Worm (Caenorhabditis elegans) whole organism, L1 larva: ENCODE data around the gene ZK783.7.

Experiments used
- C34B4.2 ChIP-seq: sonication (generic microtip); optimal IDR thresholded peaks from 2 replicates; lab custom pipeline; 2017; ENCODE audit warnings: mild to moderate bottlenecking, missing genetic modification characterization, missing compliant biosample characterization
- Y116A8C.19 ChIP-seq: sonication (generic microtip); optimal IDR thresholded peaks from 2 replicates; lab custom pipeline; 2016; ENCODE audit warnings: missing compliant biosample characterization, missing genetic modification characterization, borderline replicate concordance
- aly-2 ChIP-seq: fragments of 150-350 bp; optimal IDR thresholded peaks from 2 replicates; lab custom pipeline; 2014; ENCODE audit warnings: missing biosample characterization, missing genetic modification characterization
- blmp-1 ChIP-seq: fragments of 150-350 bp; optimal IDR thresholded peaks from 2 replicates; lab custom pipeline; 2014; ENCODE audit warnings: missing biosample characterization, missing genetic modification characterization
- ceh-82 ChIP-seq, 3 experiments: fragments of 150-350 bp in 1 of 3; sonication (generic microtip) in 2 of 3; optimal IDR thresholded peaks; 2 replicates each; lab custom pipeline; 2014 to 2017; ENCODE audit warnings: missing biosample characterization in 3 of 3, missing genetic modification characterization in 3 of 3
- ces-1 ChIP-seq: fragments of 150-350 bp; optimal IDR thresholded peaks from 2 replicates; lab custom pipeline; 2014; ENCODE audit warnings: missing biosample characterization, missing genetic modification reagents, missing genetic modification characterization
- dpl-1 ChIP-seq, 3 experiments: fragments of 150-350 bp in 2 of 3; sonication (generic microtip) in 1 of 3; optimal IDR thresholded peaks; 2 replicates each; lab custom pipeline; 2014 to 2017; ENCODE audit warnings: missing biosample characterization in 3 of 3, missing genetic modification characterization in 3 of 3, missing genetic modification reagents in 3 of 3
- dsc-1 ChIP-seq: sonication (generic microtip); optimal IDR thresholded peaks from 2 replicates; lab custom pipeline; 2016; ENCODE audit warnings: mild to moderate bottlenecking, missing genetic modification characterization, missing compliant biosample characterization
- efl-3 ChIP-seq: fragments of 200-800 bp; sonication (Bioruptor generic); optimal IDR thresholded peaks from 2 replicates; lab custom pipeline; 2018; ENCODE audit warnings: mild to moderate bottlenecking, missing genetic modification characterization, missing compliant biosample characterization
- egl-13 ChIP-seq: sonication (generic microtip); optimal IDR thresholded peaks from 2 replicates; lab custom pipeline; 2016; ENCODE audit warnings: missing genotype, missing genetic modification reagents, missing genetic modification characterization, missing compliant biosample characterization
- elt-2 ChIP-seq: sonication (generic microtip); optimal IDR thresholded peaks from 2 replicates; lab custom pipeline; 2016; ENCODE audit warnings: missing genetic modification characterization, mild to moderate bottlenecking, inconsistent platforms, missing compliant biosample characterization, missing genetic modification reagents
- fkh-8 ChIP-seq: sonication (generic microtip); optimal IDR thresholded peaks from 2 replicates; lab custom pipeline; 2016; ENCODE audit warnings: mild to moderate bottlenecking, missing genetic modification characterization, missing compliant biosample characterization
- grh-1 ChIP-seq: fragments of 200-800 bp; sonication (Bioruptor generic); IDR thresholded peaks from 2 replicates; pipeline ENCODE4 v1.3.6; 2022; ENCODE audit warnings: missing genetic modification reagents, missing genetic modification characterization, missing compliant biosample characterization
- hlh-4 ChIP-seq: sonication (generic microtip); optimal IDR thresholded peaks from 2 replicates; lab custom pipeline; 2016; ENCODE audit warnings: mild to moderate bottlenecking, missing genetic modification characterization, missing compliant biosample characterization
- irx-1 ChIP-seq: sonication (generic microtip); optimal IDR thresholded peaks from 2 replicates; lab custom pipeline; 2016; ENCODE audit warnings: missing genetic modification characterization, missing compliant biosample characterization
- isw-1 ChIP-seq: fragments of 200-800 bp; sonication (Bioruptor generic); IDR thresholded peaks from 2 replicates; pipeline ENCODE4 v1.3.6; 2022; ENCODE audit warnings: missing genetic modification characterization, missing compliant biosample characterization
- jun-1 ChIP-seq: fragments of 150-350 bp; optimal IDR thresholded peaks from 2 replicates; lab custom pipeline; 2014; ENCODE audit warnings: missing biosample characterization, missing genetic modification reagents, missing genetic modification characterization
- lin-13 ChIP-seq: fragments of 150-350 bp; optimal IDR thresholded peaks from 2 replicates; lab custom pipeline; 2014; ENCODE audit warnings: missing biosample characterization, missing genetic modification reagents, missing genetic modification characterization
- lin-14 ChIP-seq: fragments of 200-800 bp; sonication (Bioruptor generic); optimal IDR thresholded peaks from 2 replicates; lab custom pipeline; 2018; ENCODE audit warnings: mild to moderate bottlenecking, missing genetic modification characterization, moderate library complexity, missing compliant biosample characterization
- lin-15B ChIP-seq: fragments of 150-350 bp; sonication (generic microtip); optimal IDR thresholded peaks from 3 replicates; lab custom pipeline; 2014; ENCODE audit warnings: missing biosample characterization, missing genetic modification characterization
- lin-35 ChIP-seq, 2 experiments: fragments of 150-350 bp; optimal IDR thresholded peaks; 2 replicates each; lab custom pipeline; 2014; ENCODE audit warnings: missing biosample characterization in 2 of 2, missing genetic modification characterization in 2 of 2, missing genetic modification reagents in 2 of 2
- lin-39 ChIP-seq: fragments of 150-350 bp; optimal IDR thresholded peaks from 2 replicates; lab custom pipeline; 2014; ENCODE audit warnings: missing biosample characterization, missing genetic modification reagents, missing genetic modification characterization
- lsy-2 ChIP-seq, 2 experiments: fragments of 150-350 bp; optimal IDR thresholded peaks; 2 replicates each; lab custom pipeline; 2014; ENCODE audit warnings: missing biosample characterization in 2 of 2, missing genetic modification characterization in 2 of 2
- mab-9 ChIP-seq: fragments of 200-800 bp; sonication (Bioruptor generic); IDR thresholded peaks from 2 replicates; pipeline ENCODE4 v1.3.6; 2022; ENCODE audit warnings: missing genetic modification reagents, missing genetic modification characterization, missing compliant biosample characterization
- mep-1 ChIP-seq: fragments of 150-350 bp; optimal IDR thresholded peaks from 2 replicates; lab custom pipeline; 2014; ENCODE audit warnings: missing biosample characterization, missing genetic modification characterization
- nhr-11 ChIP-seq: fragments of 150-350 bp; optimal IDR thresholded peaks from 2 replicates; lab custom pipeline; 2014; ENCODE audit warnings: missing biosample characterization, missing genetic modification characterization
- nhr-19 ChIP-seq: fragments of 200-800 bp; sonication (Bioruptor generic); conservative IDR thresholded peaks from 2 replicates; pipeline ENCODE4 v1.3.6; 2022; ENCODE audit warnings: missing genetic modification characterization, missing compliant biosample characterization
- nhr-20 ChIP-seq: sonication (generic microtip); optimal IDR thresholded peaks from 2 replicates; lab custom pipeline; 2016; ENCODE audit warnings: mild to moderate bottlenecking, missing genetic modification characterization, missing compliant biosample characterization
- nhr-237 ChIP-seq: fragments of 150-350 bp; optimal IDR thresholded peaks from 2 replicates; lab custom pipeline; 2014; ENCODE audit warnings: missing biosample characterization, missing genetic modification characterization
- nhr-47 ChIP-seq: sonication (generic microtip); optimal IDR thresholded peaks from 2 replicates; lab custom pipeline; 2016; ENCODE audit warnings: mild to moderate bottlenecking, missing genetic modification characterization, moderate library complexity, missing compliant biosample characterization
- nhr-71 ChIP-seq: sonication (generic microtip); optimal IDR thresholded peaks from 2 replicates; lab custom pipeline; 2016; ENCODE audit warnings: mild to moderate bottlenecking, missing genetic modification characterization, moderate library complexity, missing compliant biosample characterization
- nhr-77 ChIP-seq: fragments of 150-350 bp; optimal IDR thresholded peaks from 2 replicates; lab custom pipeline; 2014; ENCODE audit warnings: missing biosample characterization, missing genetic modification characterization
- nhr-84 ChIP-seq: sonication (generic microtip); optimal IDR thresholded peaks from 2 replicates; lab custom pipeline; 2017; ENCODE audit warnings: missing biosample characterization, missing genetic modification characterization
- nhr-85 ChIP-seq: sonication (generic microtip); peaks from one replicate; lab custom pipeline; 2016; ENCODE audit warnings: missing genetic modification characterization, inconsistent platforms, missing compliant biosample characterization
- nhr-90 ChIP-seq: sonication (generic microtip); optimal IDR thresholded peaks from 2 replicates; lab custom pipeline; 2016; ENCODE audit warnings: mild to moderate bottlenecking, missing genetic modification characterization, missing compliant biosample characterization; ENCODE audit not compliant: poor library complexity
- pax-3 ChIP-seq: fragments of 200-800 bp; sonication (Bioruptor generic); optimal IDR thresholded peaks from 2 replicates; lab custom pipeline; 2018; ENCODE audit warnings: mild to moderate bottlenecking, missing genetic modification characterization, moderate library complexity, missing compliant biosample characterization
- pqm-1 ChIP-seq: sonication (generic microtip); optimal IDR thresholded peaks from 3 replicates; lab custom pipeline; 2017; ENCODE audit warnings: missing biosample characterization, missing genetic modification characterization
- rnt-1 ChIP-seq: sonication (generic microtip); optimal IDR thresholded peaks from 2 replicates; lab custom pipeline; 2016; ENCODE audit warnings: mild to moderate bottlenecking, missing genetic modification characterization, moderate library complexity, missing compliant biosample characterization
- snu-23 ChIP-seq: sonication (generic microtip); optimal IDR thresholded peaks from 2 replicates; lab custom pipeline; 2016; ENCODE audit warnings: missing genetic modification characterization, missing compliant biosample characterization
- sox-4 ChIP-seq: sonication (generic microtip); optimal IDR thresholded peaks from 2 replicates; lab custom pipeline; 2016; ENCODE audit warnings: missing genetic modification characterization, missing compliant biosample characterization
- sptf-1 ChIP-seq: fragments of 150-350 bp; optimal IDR thresholded peaks from 2 replicates; lab custom pipeline; 2014; ENCODE audit warnings: missing biosample characterization, missing genetic modification characterization
- sup-37 ChIP-seq: fragments of 200-800 bp; sonication (Bioruptor generic); optimal IDR thresholded peaks from 2 replicates; lab custom pipeline; 2018; ENCODE audit warnings: mild to moderate bottlenecking, missing genetic modification characterization, missing compliant biosample characterization
- swsn-7 ChIP-seq: sonication (generic microtip); optimal IDR thresholded peaks from 2 replicates; lab custom pipeline; 2016; ENCODE audit warnings: missing genetic modification characterization, missing compliant biosample characterization
- tlp-1 ChIP-seq: fragments of 150-350 bp; optimal IDR thresholded peaks from 2 replicates; lab custom pipeline; 2014; ENCODE audit warnings: missing biosample characterization, missing genetic modification characterization
- unc-130 ChIP-seq: fragments of 150-350 bp; optimal IDR thresholded peaks from 2 replicates; lab custom pipeline; 2017; ENCODE audit warnings: missing biosample characterization, missing genetic modification characterization, inconsistent platforms
- unc-62 ChIP-seq: fragments of 150-350 bp; optimal IDR thresholded peaks from 2 replicates; lab custom pipeline; 2014; ENCODE audit warnings: missing biosample characterization, missing genetic modification reagents, missing genetic modification characterization
- unc-86 ChIP-seq: sonication (generic microtip); optimal IDR thresholded peaks from 2 replicates; lab custom pipeline; 2016; ENCODE audit warnings: missing genetic modification characterization, missing compliant biosample characterization
- unc-98 ChIP-seq: fragments of 200-800 bp; sonication (Bioruptor generic); IDR thresholded peaks from 2 replicates; pipeline ENCODE4 v1.3.6; 2022; ENCODE audit warnings: missing genetic modification characterization, missing compliant biosample characterization
- vab-15 ChIP-seq: sonication (generic microtip); optimal IDR thresholded peaks from 2 replicates; lab custom pipeline; 2017; ENCODE audit warnings: missing genotype, mild to moderate bottlenecking, missing genetic modification characterization, missing compliant biosample characterization
- zip-4 ChIP-seq: fragments of 200-800 bp; sonication (Bioruptor generic); optimal IDR thresholded peaks from 2 replicates; lab custom pipeline; 2018; ENCODE audit warnings: mild to moderate bottlenecking, missing genetic modification characterization, moderate library complexity, missing compliant biosample characterization
- ztf-11 ChIP-seq, 2 experiments: sonication (generic microtip); optimal IDR thresholded peaks; 2 replicates each; lab custom pipeline; 2016 to 2017; ENCODE audit warnings: missing genetic modification characterization in 2 of 2, missing biosample characterization in 1 of 2, missing compliant biosample characterization in 1 of 2
- ztf-4 ChIP-seq: fragments of 150-350 bp; optimal IDR thresholded peaks from 2 replicates; lab custom pipeline; 2014; ENCODE audit warnings: missing biosample characterization, missing genetic modification characterization

Gene ZK783.7

DNA sequence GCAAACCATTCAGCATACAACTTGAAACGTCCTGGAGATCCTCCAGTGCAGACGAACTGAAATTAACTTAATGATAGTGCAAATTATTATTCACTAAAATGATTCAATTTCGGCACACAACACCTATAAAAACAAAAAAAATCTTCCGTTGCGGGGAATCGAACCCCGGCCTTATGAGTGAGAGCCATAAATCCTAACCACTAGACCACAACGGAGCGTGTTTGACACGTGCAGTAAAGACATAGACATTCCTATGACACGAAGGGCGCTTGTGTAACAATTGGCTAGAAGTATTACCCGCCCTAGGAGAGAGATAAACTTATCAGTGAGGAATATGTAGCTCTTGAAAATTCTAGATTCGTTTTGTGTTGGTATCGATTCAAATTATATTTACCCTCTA is 14.5 kb upstream of the ZK783.7 start (continued):
- peak in 1 of 2 experiments; percentile 50 for TF ChIP-seq lsy-2 (tag; optimal IDR thresholded peaks at IDR 0.05; lab: Kevin White, UChicago)

ce11 chrIII:7643084-7643483 is 13.4 kb upstream of the ZK783.7 start, which contains the start of gene upp-1:
upp-1 (minus strand) TSS chrIII:7643101.
- peak in 1 of 3 experiments; percentile 2 for TF ChIP-seq ceh-82 (tag; optimal IDR thresholded peaks at IDR 0.05; lab: Kevin White, UChicago)
- TF ChIP-seq sptf-1: no peak
- peak; percentile 82 for TF ChIP-seq fkh-8 (tag; lab: Kevin White, UChicago)
- TF ChIP-seq nhr-47 (tag; lab: Kevin White, UChicago): peak; percentile 46
- no peak for TF ChIP-seq C34B4.2 (tag; lab: Kevin White, UChicago)
- TF ChIP-seq unc-98 (GFP tag; lab: Robert Waterston, UW): no peak
- TF ChIP-seq aly-2 (tag; lab: Kevin White, UChicago): no peak
- no peak for TF ChIP-seq jun-1 (tag; lab: Kevin White, UChicago)
- no peak for TF ChIP-seq unc-130 (tag; lab: Kevin White, UChicago)
- TF ChIP-seq hlh-4 (tag; lab: Kevin White, UChicago): no peak
- no peak for TF ChIP-seq ztf-4
- TF ChIP-seq nhr-84 (tag; lab: Kevin White, UChicago): no peak
- no peak for TF ChIP-seq vab-15 (tag; lab: Kevin White, UChicago)
- TF ChIP-seq irx-1 (tag; lab: Kevin White, UChicago): no peak
- no peak for TF ChIP-seq isw-1 (GFP tag; lab: Robert Waterston, UW)
- no peak for TF ChIP-seq Y116A8C.19 (tag; lab: Kevin White, UChicago)
- no peak for TF ChIP-seq nhr-237
- TF ChIP-seq lin-39 (tag; lab: Kevin White, UChicago): no peak
- no peak for TF ChIP-seq pqm-1 (tag; lab: Kevin White, UChicago)
- TF ChIP-seq ztf-11 (tag; optimal IDR thresholded peaks at IDR 0.05; lab: Kevin White, UChicago): no peak
- no peak for TF ChIP-seq blmp-1 (tag; lab: Kevin White, UChicago)
- no peak for TF ChIP-seq snu-23
- no peak for TF ChIP-seq egl-13 (tag; lab: Kevin White, UChicago)
- peak; percentile 49 for TF ChIP-seq dsc-1 (tag; lab: Kevin White, UChicago)
- TF ChIP-seq nhr-20 (tag; lab: Kevin White, UChicago): no peak
- TF ChIP-seq swsn-7 (tag; lab: Kevin White, UChicago): no peak
- TF ChIP-seq lin-15B (tag; lab: Kevin White, UChicago): no peak
- TF ChIP-seq sox-4: no peak
- TF ChIP-seq lsy-2 (tag; optimal IDR thresholded peaks at IDR 0.05; lab: Kevin White, UChicago): no peak
- TF ChIP-seq lin-14 (GFP tag; lab: Kevin White, UChicago): peak; percentile 79
- peak in 1 of 3 experiments; percentile 18 for TF ChIP-seq dpl-1 (GFP tag; optimal IDR thresholded peaks at IDR 0.05; lab: Kevin White, UChicago)
- no peak for TF ChIP-seq nhr-85
- TF ChIP-seq pax-3: no peak
- no peak for TF ChIP-seq efl-3 (GFP tag; lab: Kevin White, UChicago)
- no peak for TF ChIP-seq lin-13 (GFP tag; lab: Kevin White, UChicago)
- no peak for TF ChIP-seq nhr-90 (tag; lab: Kevin White, UChicago)
- TF ChIP-seq ces-1 (GFP tag; lab: Kevin White, UChicago): no peak
- peak; percentile 1 for TF ChIP-seq nhr-71 (tag; lab: Kevin White, UChicago)
- no peak for TF ChIP-seq tlp-1 (tag; lab: Kevin White, UChicago)
- TF ChIP-seq mab-9: no peak
- no peak for TF ChIP-seq grh-1 (GFP tag; lab: Robert Waterston, UW)
- TF ChIP-seq zip-4: no peak
- no peak for TF ChIP-seq unc-86 (tag; lab: Kevin White, UChicago)
- no peak for TF ChIP-seq elt-2 (tag; lab: Kevin White, UChicago)
- TF ChIP-seq rnt-1: no peak
- no peak for TF ChIP-seq nhr-77
- no peak for TF ChIP-seq sup-37 (GFP tag; lab: Kevin White, UChicago)
- TF ChIP-seq nhr-19 (GFP tag; lab: Robert Waterston, UW): no peak
- TF ChIP-seq unc-62 (GFP tag; lab: Kevin White, UChicago): no peak
- no peak for TF ChIP-seq nhr-11 (tag; lab: Kevin White, UChicago)
- TF ChIP-seq lin-35 (GFP tag; optimal IDR thresholded peaks at IDR 0.05; lab: Kevin White, UChicago): peak in 1 of 2 experiments; percentile 6
- peak; percentile 33 for TF ChIP-seq mep-1 (tag; lab: Kevin White, UChicago)
